Fruit fly (Drosophila melanogaster) whole organism, pupa: ENCODE results near the gene Tm1.

Experiments used
- CG10348 ChIP-seq: fragments of 200-800 bp; sonication (Bioruptor generic); IDR thresholded peaks from 2 replicates; pipeline ENCODE4 v1.3.6; 2022; ENCODE audit warnings: missing biosample characterization, missing genetic modification characterization
- CG12605 ChIP-seq: fragments of 200-800 bp; sonication (Bioruptor generic); IDR thresholded peaks from 2 replicates; pipeline ENCODE4 v1.3.6; 2022; ENCODE audit warnings: missing biosample characterization, missing genetic modification characterization
- CG13204 ChIP-seq: fragments of 200-800 bp; sonication (Bioruptor generic); optimal IDR thresholded peaks from 2 replicates; lab custom pipeline; 2018; ENCODE audit warnings: missing biosample characterization, mild to moderate bottlenecking, missing genetic modification characterization, moderate library complexity
- CG15710 ChIP-seq: fragments of 200-800 bp; sonication (Bioruptor generic); optimal IDR thresholded peaks from 2 replicates; lab custom pipeline; 2018; ENCODE audit warnings: missing biosample characterization, mild to moderate bottlenecking, missing genetic modification characterization, moderate library complexity
- CG17806 ChIP-seq: fragments of 200-800 bp; sonication (Bioruptor generic); optimal IDR thresholded peaks from 2 replicates; lab custom pipeline; 2018; ENCODE audit warnings: missing biosample characterization, mild to moderate bottlenecking, missing genetic modification characterization, moderate library complexity
- CG32121 ChIP-seq: fragments of 200-800 bp; sonication (Bioruptor generic); IDR thresholded peaks from 2 replicates; pipeline ENCODE4 v1.3.6; 2022; ENCODE audit warnings: missing biosample characterization, missing genetic modification characterization
- CG34367 ChIP-seq: fragments of 200-800 bp; sonication (Bioruptor generic); optimal IDR thresholded peaks from 2 replicates; lab custom pipeline; 2018; ENCODE audit warnings: missing biosample characterization, mild to moderate bottlenecking, missing genetic modification characterization
- CG4496 ChIP-seq: fragments of 200-800 bp; sonication (Bioruptor generic); IDR thresholded peaks from 3 replicates; pipeline ENCODE4 v1.3.6; 2022; ENCODE audit warnings: missing biosample characterization, missing genetic modification characterization
- CG8159 ChIP-seq: fragments of 200-800 bp; sonication (Bioruptor generic); optimal IDR thresholded peaks from 3 replicates; lab custom pipeline; 2018; ENCODE audit warnings: missing biosample characterization, mild to moderate bottlenecking, missing genetic modification characterization, moderate library complexity
- CG8301 ChIP-seq: fragments of 200-800 bp; sonication (Bioruptor generic); optimal IDR thresholded peaks from 2 replicates; lab custom pipeline; 2018; ENCODE audit warnings: missing biosample characterization, mild to moderate bottlenecking, missing genetic modification characterization
- CG9948 ChIP-seq: fragments of 200-800 bp; sonication (Bioruptor generic); optimal IDR thresholded peaks from 2 replicates; lab custom pipeline; 2018; ENCODE audit warnings: missing biosample characterization, mild to moderate bottlenecking, missing genetic modification characterization, moderate library complexity
- D1 ChIP-seq: fragments of 200-800 bp; sonication (Bioruptor generic); optimal IDR thresholded peaks from 2 replicates; lab custom pipeline; 2018; ENCODE audit warnings: missing biosample characterization, mild to moderate bottlenecking, missing genetic modification characterization, moderate library complexity
- EcR ChIP-seq: fragments of 200-800 bp; sonication (Bioruptor generic); optimal IDR thresholded peaks from 3 replicates; lab custom pipeline; 2019; ENCODE audit warnings: missing biosample characterization, missing genetic modification characterization, mild to moderate bottlenecking, moderate library complexity, missing genetic modification reagents
- Ets98B ChIP-seq: fragments of 200-800 bp; sonication (Bioruptor generic); IDR thresholded peaks from 2 replicates; pipeline ENCODE4 v1.3.6; 2022; ENCODE audit warnings: missing biosample characterization, missing genetic modification characterization
- Pif1A ChIP-seq: fragments of 200-800 bp; sonication (Bioruptor generic); optimal IDR thresholded peaks from 3 replicates; lab custom pipeline; 2016; ENCODE audit warnings: missing biosample characterization, missing genetic modification characterization
- Pif1B ChIP-seq: fragments of 200-800 bp; sonication (Bioruptor generic); optimal IDR thresholded peaks from 3 replicates; lab custom pipeline; 2016; ENCODE audit warnings: missing biosample characterization, missing genetic modification characterization
- Snoo ChIP-seq: fragments of 200-800 bp; sonication (Bioruptor generic); optimal IDR thresholded peaks from 3 replicates; lab custom pipeline; 2017; ENCODE audit warnings: missing biosample characterization, mild to moderate bottlenecking, missing genetic modification characterization, inconsistent platforms
- fd96Ca ChIP-seq: fragments of 200-800 bp; sonication (Bioruptor generic); IDR thresholded peaks from 3 replicates; pipeline ENCODE4 v1.3.6; 2022; ENCODE audit warnings: missing biosample characterization, missing genetic modification characterization
- gl ChIP-seq: fragments of 200-800 bp; sonication (Bioruptor generic); optimal IDR thresholded peaks from 2 replicates; lab custom pipeline; 2018; ENCODE audit warnings: missing biosample characterization, mild to moderate bottlenecking, missing genetic modification characterization
- rn ChIP-seq: fragments of 200-800 bp; sonication (Bioruptor generic); IDR thresholded peaks from 2 replicates; pipeline ENCODE4 v1.3.6; 2022; ENCODE audit warnings: missing biosample characterization, missing genetic modification characterization

The Tm1 gene

dm6 chr3R:15281335-15281963, 3.4 kb downstream of the Tm1 start:
- no peak for TF ChIP-seq Snoo (tag; lab: Kevin White, UChicago)
- TF ChIP-seq Pif1A (GFP tag; lab: Kevin White, UChicago) = no peak
- TF ChIP-seq Ets98B = no peak
- no peak for TF ChIP-seq CG32121
- TF ChIP-seq EcR (GFP tag; lab: Kevin White, UChicago) = no peak
- TF ChIP-seq fd96Ca = no peak
- TF ChIP-seq CG4496 (GFP tag; lab: Robert Waterston, UW) = no peak
- TF ChIP-seq CG9948 (tag; lab: Kevin White, UChicago) = no peak
- TF ChIP-seq CG10348 (GFP tag; lab: Robert Waterston, UW) = no peak
- no peak for TF ChIP-seq CG8301 (tag; lab: Kevin White, UChicago)
- no peak for TF ChIP-seq CG13204 (GFP tag; lab: Kevin White, UChicago)
- no peak for TF ChIP-seq CG15710 (tag; lab: Kevin White, UChicago)
- no peak for TF ChIP-seq D1
- TF ChIP-seq CG17806 = no peak
- TF ChIP-seq CG12605 (GFP tag; lab: Robert Waterston, UW) = no peak

DNA sequence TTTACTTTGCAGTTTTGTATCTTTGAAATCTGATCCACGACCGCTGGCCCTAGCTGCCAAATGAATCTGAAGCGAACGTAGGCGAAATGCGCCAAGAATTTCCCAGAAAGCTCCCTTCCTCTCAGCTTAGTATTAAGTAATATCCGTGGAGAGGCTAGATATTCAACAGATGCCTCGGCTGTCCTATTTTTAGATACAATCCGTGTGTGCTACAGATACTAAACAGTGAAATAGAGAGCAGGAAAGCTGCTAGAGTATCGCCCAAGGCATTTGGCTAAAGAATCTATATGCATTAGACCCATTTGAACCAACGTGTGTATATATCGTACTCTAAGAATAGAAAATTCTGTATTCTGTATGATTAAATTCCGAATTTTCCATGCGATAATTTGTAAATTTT, 4.3 kb downstream of the Tm1 start:
- no peak for TF ChIP-seq Pif1B (GFP tag; lab: Kevin White, UChicago)
- no peak for TF ChIP-seq Ets98B
- no peak for TF ChIP-seq CG10348 (GFP tag; lab: Robert Waterston, UW)
- TF ChIP-seq Snoo (tag; lab: Kevin White, UChicago) = no peak
- TF ChIP-seq rn (GFP tag; lab: Robert Waterston, UW) = no peak
- no peak for TF ChIP-seq CG12605 (GFP tag; lab: Robert Waterston, UW)
- no peak for TF ChIP-seq CG32121
- no peak for TF ChIP-seq CG13204 (GFP tag; lab: Kevin White, UChicago)
- no peak for TF ChIP-seq CG34367
- TF ChIP-seq D1 = no peak
- no peak for TF ChIP-seq CG15710 (tag; lab: Kevin White, UChicago)
- no peak for TF ChIP-seq CG8301 (tag; lab: Kevin White, UChicago)
- TF ChIP-seq CG4496 (GFP tag; lab: Robert Waterston, UW) = no peak

dm6 chr3R:15282982-15283809, 5.2 kb downstream of the Tm1 start:
- TF ChIP-seq rn (GFP tag; lab: Robert Waterston, UW) (no peak), CG8159 (tag; lab: Kevin White, UChicago) (no peak), EcR (GFP tag; lab: Kevin White, UChicago) (peak; percentile 60), CG4496 (GFP tag; lab: Robert Waterston, UW) (no peak), gl (tag; lab: Kevin White, UChicago) (no peak)
- TF ChIP-seq, all 21 proteins: peak for 1

DNA sequence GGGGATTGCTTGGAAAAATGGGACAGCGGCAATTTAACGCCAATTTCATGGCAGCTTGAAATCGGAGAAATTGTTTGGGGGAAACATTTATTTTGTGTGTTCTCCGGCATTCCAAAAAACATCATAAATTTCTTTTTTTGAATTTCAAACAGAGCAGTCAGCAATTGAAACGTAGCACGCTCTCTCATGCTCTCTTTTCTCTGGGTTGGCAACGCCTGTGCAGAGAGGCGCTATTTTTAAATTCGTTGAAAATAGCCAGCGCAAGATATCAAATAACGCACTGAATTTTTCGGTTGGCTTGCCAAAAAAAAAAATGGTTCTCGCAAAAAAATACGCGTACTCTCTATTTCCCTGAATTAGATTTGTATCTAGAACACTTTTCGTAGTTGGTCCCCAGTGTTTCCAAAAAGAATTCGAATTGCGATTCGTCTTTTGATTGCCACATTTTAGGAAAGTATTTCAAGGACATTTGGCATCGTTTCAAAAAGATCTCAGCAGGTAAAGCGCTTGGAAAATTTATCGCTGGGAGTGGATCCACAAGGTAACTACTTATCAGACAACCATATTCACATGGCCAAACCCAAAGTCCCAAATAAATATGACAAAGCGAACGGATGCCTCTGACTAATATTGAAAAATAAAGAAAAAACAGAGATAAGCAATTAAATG, 8.1 kb downstream of the Tm1 start:
- TF ChIP-seq CG8301 (tag; lab: Kevin White, UChicago) (no peak), D1 (peak; percentile 2)

dm6 chr3R:15286693-15287041, 8.6 kb downstream of the Tm1 start:
- TF ChIP-seq CG8301 (tag; lab: Kevin White, UChicago) (no peak), CG34367 (no peak), D1 (no peak), CG12605 (GFP tag; lab: Robert Waterston, UW) (no peak), CG9948 (tag; lab: Kevin White, UChicago) (no peak), Ets98B (no peak), CG32121 (no peak), gl (tag; lab: Kevin White, UChicago) (no peak), CG10348 (GFP tag; lab: Robert Waterston, UW) (no peak), EcR (GFP tag; lab: Kevin White, UChicago) (no peak), CG4496 (GFP tag; lab: Robert Waterston, UW) (no peak), CG15710 (tag; lab: Kevin White, UChicago) (no peak), Pif1B (GFP tag; lab: Kevin White, UChicago) (no peak), CG8159 (tag; lab: Kevin White, UChicago) (no peak), Snoo (tag; lab: Kevin White, UChicago) (no peak), CG17806 (no peak), CG13204 (GFP tag; lab: Kevin White, UChicago) (no peak)

- no peak for TF ChIP-seq D1
- TF ChIP-seq fd96Ca = no peak
- no peak for TF ChIP-seq CG8159 (tag; lab: Kevin White, UChicago)
- no peak for TF ChIP-seq CG8301 (tag; lab: Kevin White, UChicago)
- no peak for TF ChIP-seq CG12605 (GFP tag; lab: Robert Waterston, UW)
Observed at dm6 chr3R:15287763-15288162, 9.7 kb downstream of the Tm1 start.
